Fruit fly (Drosophila melanogaster) whole organism, embryonic: ENCODE data around the gene Ugt37D1.

ENCODE experiments used
- Atf3 ChIP-seq: fragments of 200-800 bp; sonication (Bioruptor generic); optimal IDR thresholded peaks from 3 replicates; lab custom pipeline; 2016; ENCODE audit warnings: missing biosample characterization, missing genetic modification characterization
- CG11723 ChIP-seq: fragments of 200-800 bp; sonication (Bioruptor generic); optimal IDR thresholded peaks from 2 replicates; lab custom pipeline; 2017; ENCODE audit warnings: missing biosample characterization, mild to moderate bottlenecking, missing genetic modification characterization
- al ChIP-seq: fragments of 200-800 bp; sonication (Bioruptor generic); IDR thresholded peaks from 2 replicates; pipeline ENCODE4 v1.3.6; 2022; ENCODE audit warnings: missing biosample characterization, missing genetic modification characterization
- da ChIP-seq: fragments of 200-800 bp; sonication (Bioruptor generic); optimal IDR thresholded peaks from 2 replicates; lab custom pipeline; 2016; ENCODE audit warnings: missing biosample characterization, missing genetic modification characterization
- h ChIP-seq: fragments of >200 bp; optimal IDR thresholded peaks from 2 replicates; lab custom pipeline; 2017

dm6 chr2L:16791345-16791744, 7.5 kb upstream of the Ugt37D1 start, which contains the start of gene CG17928:
- TF ChIP-seq al (GFP tag; lab: Robert Waterston, UW) (no peak), da (GFP tag; lab: Kevin White, UChicago) (no peak), h (lab: Kevin White, UChicago) (no peak), Atf3 (GFP tag; lab: Kevin White, UChicago) (no peak), CG11723 (GFP tag; lab: Kevin White, UChicago) (no peak)
